Fruit fly (Drosophila melanogaster) whole organism, pupa: ENCODE results near the gene CG14273.
A peak's percentile ranks its signal among the peaks of the same experiment; 100 is the strongest.

Source experiments
- CG10348 ChIP-seq: fragments of 200-800 bp; sonication (Bioruptor generic); IDR thresholded peaks from 2 replicates; pipeline ENCODE4 v1.3.6; 2022; ENCODE audit warnings: missing biosample characterization, missing genetic modification characterization
- CG12605 ChIP-seq: fragments of 200-800 bp; sonication (Bioruptor generic); IDR thresholded peaks from 2 replicates; pipeline ENCODE4 v1.3.6; 2022; ENCODE audit warnings: missing biosample characterization, missing genetic modification characterization
- CG13204 ChIP-seq: fragments of 200-800 bp; sonication (Bioruptor generic); optimal IDR thresholded peaks from 2 replicates; lab custom pipeline; 2018; ENCODE audit warnings: missing biosample characterization, mild to moderate bottlenecking, missing genetic modification characterization, moderate library complexity
- CG14655 ChIP-seq: fragments of 200-800 bp; sonication (Bioruptor generic); optimal IDR thresholded peaks from 3 replicates; lab custom pipeline; 2017; ENCODE audit warnings: mild to moderate bottlenecking, missing biosample characterization, missing genetic modification reagents, missing genetic modification characterization
- CG15710 ChIP-seq: fragments of 200-800 bp; sonication (Bioruptor generic); optimal IDR thresholded peaks from 2 replicates; lab custom pipeline; 2018; ENCODE audit warnings: missing biosample characterization, mild to moderate bottlenecking, missing genetic modification characterization, moderate library complexity
- CG17806 ChIP-seq: fragments of 200-800 bp; sonication (Bioruptor generic); optimal IDR thresholded peaks from 2 replicates; lab custom pipeline; 2018; ENCODE audit warnings: missing biosample characterization, mild to moderate bottlenecking, missing genetic modification characterization, moderate library complexity
- CG32121 ChIP-seq: fragments of 200-800 bp; sonication (Bioruptor generic); IDR thresholded peaks from 2 replicates; pipeline ENCODE4 v1.3.6; 2022; ENCODE audit warnings: missing biosample characterization, missing genetic modification characterization
- CG34367 ChIP-seq: fragments of 200-800 bp; sonication (Bioruptor generic); optimal IDR thresholded peaks from 2 replicates; lab custom pipeline; 2018; ENCODE audit warnings: missing biosample characterization, mild to moderate bottlenecking, missing genetic modification characterization
- CG4496 ChIP-seq: fragments of 200-800 bp; sonication (Bioruptor generic); IDR thresholded peaks from 3 replicates; pipeline ENCODE4 v1.3.6; 2022; ENCODE audit warnings: missing biosample characterization, missing genetic modification characterization
- CG8159 ChIP-seq: fragments of 200-800 bp; sonication (Bioruptor generic); optimal IDR thresholded peaks from 3 replicates; lab custom pipeline; 2018; ENCODE audit warnings: missing biosample characterization, mild to moderate bottlenecking, missing genetic modification characterization, moderate library complexity
- CG8301 ChIP-seq: fragments of 200-800 bp; sonication (Bioruptor generic); optimal IDR thresholded peaks from 2 replicates; lab custom pipeline; 2018; ENCODE audit warnings: missing biosample characterization, mild to moderate bottlenecking, missing genetic modification characterization
- CG9948 ChIP-seq: fragments of 200-800 bp; sonication (Bioruptor generic); optimal IDR thresholded peaks from 2 replicates; lab custom pipeline; 2018; ENCODE audit warnings: missing biosample characterization, mild to moderate bottlenecking, missing genetic modification characterization, moderate library complexity
- D1 ChIP-seq: fragments of 200-800 bp; sonication (Bioruptor generic); optimal IDR thresholded peaks from 2 replicates; lab custom pipeline; 2018; ENCODE audit warnings: missing biosample characterization, mild to moderate bottlenecking, missing genetic modification characterization, moderate library complexity
- EcR ChIP-seq: fragments of 200-800 bp; sonication (Bioruptor generic); optimal IDR thresholded peaks from 3 replicates; lab custom pipeline; 2019; ENCODE audit warnings: missing biosample characterization, missing genetic modification characterization, mild to moderate bottlenecking, moderate library complexity, missing genetic modification reagents
- Ets98B ChIP-seq: fragments of 200-800 bp; sonication (Bioruptor generic); IDR thresholded peaks from 2 replicates; pipeline ENCODE4 v1.3.6; 2022; ENCODE audit warnings: missing biosample characterization, missing genetic modification characterization
- Pif1A ChIP-seq: fragments of 200-800 bp; sonication (Bioruptor generic); optimal IDR thresholded peaks from 3 replicates; lab custom pipeline; 2016; ENCODE audit warnings: missing biosample characterization, missing genetic modification characterization
- Pif1B ChIP-seq: fragments of 200-800 bp; sonication (Bioruptor generic); optimal IDR thresholded peaks from 3 replicates; lab custom pipeline; 2016; ENCODE audit warnings: missing biosample characterization, missing genetic modification characterization
- Snoo ChIP-seq: fragments of 200-800 bp; sonication (Bioruptor generic); optimal IDR thresholded peaks from 3 replicates; lab custom pipeline; 2017; ENCODE audit warnings: missing biosample characterization, mild to moderate bottlenecking, missing genetic modification characterization, inconsistent platforms
- fd96Ca ChIP-seq: fragments of 200-800 bp; sonication (Bioruptor generic); IDR thresholded peaks from 3 replicates; pipeline ENCODE4 v1.3.6; 2022; ENCODE audit warnings: missing biosample characterization, missing genetic modification characterization
- gl ChIP-seq: fragments of 200-800 bp; sonication (Bioruptor generic); optimal IDR thresholded peaks from 2 replicates; lab custom pipeline; 2018; ENCODE audit warnings: missing biosample characterization, mild to moderate bottlenecking, missing genetic modification characterization
- rn ChIP-seq: fragments of 200-800 bp; sonication (Bioruptor generic); IDR thresholded peaks from 2 replicates; pipeline ENCODE4 v1.3.6; 2022; ENCODE audit warnings: missing biosample characterization, missing genetic modification characterization

CG14273 gene

DNA sequence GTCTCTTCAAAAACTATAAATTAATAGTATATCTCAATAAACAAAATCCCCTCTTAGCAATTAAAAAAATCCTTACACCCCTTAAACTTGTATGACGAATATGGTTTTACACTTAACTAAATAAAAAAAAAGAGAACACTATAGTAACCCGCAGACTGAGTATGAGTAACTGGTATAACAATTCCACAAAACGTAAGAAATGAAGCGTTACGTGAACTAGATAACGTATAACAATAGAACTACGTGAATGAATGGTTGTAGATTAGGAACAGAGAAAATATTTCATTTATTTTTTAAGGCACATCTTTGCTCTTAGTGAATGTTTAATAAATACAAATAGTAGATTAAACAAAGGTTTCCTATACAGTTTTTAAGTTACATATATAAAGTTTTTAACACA is 12.9 kb downstream of the CG14273 start:
- TF ChIP-seq D1: no peak
- no peak for TF ChIP-seq rn (GFP tag; lab: Robert Waterston, UW)
- no peak for TF ChIP-seq Ets98B (GFP tag; lab: Robert Waterston, UW)
- no peak for TF ChIP-seq CG4496 (GFP tag; lab: Robert Waterston, UW)
- TF ChIP-seq Pif1A (GFP tag; lab: Kevin White, UChicago): no peak
- TF ChIP-seq fd96Ca: no peak
- TF ChIP-seq CG8159: no peak
- TF ChIP-seq CG15710 (tag; lab: Kevin White, UChicago): no peak
- no peak for TF ChIP-seq Pif1B (GFP tag; lab: Kevin White, UChicago)
- TF ChIP-seq CG8301 (tag; lab: Kevin White, UChicago): no peak
- TF ChIP-seq EcR: no peak
- no peak for TF ChIP-seq CG14655 (GFP tag; lab: Kevin White, UChicago)
- TF ChIP-seq, all 21 proteins: peak for 0

DNA sequence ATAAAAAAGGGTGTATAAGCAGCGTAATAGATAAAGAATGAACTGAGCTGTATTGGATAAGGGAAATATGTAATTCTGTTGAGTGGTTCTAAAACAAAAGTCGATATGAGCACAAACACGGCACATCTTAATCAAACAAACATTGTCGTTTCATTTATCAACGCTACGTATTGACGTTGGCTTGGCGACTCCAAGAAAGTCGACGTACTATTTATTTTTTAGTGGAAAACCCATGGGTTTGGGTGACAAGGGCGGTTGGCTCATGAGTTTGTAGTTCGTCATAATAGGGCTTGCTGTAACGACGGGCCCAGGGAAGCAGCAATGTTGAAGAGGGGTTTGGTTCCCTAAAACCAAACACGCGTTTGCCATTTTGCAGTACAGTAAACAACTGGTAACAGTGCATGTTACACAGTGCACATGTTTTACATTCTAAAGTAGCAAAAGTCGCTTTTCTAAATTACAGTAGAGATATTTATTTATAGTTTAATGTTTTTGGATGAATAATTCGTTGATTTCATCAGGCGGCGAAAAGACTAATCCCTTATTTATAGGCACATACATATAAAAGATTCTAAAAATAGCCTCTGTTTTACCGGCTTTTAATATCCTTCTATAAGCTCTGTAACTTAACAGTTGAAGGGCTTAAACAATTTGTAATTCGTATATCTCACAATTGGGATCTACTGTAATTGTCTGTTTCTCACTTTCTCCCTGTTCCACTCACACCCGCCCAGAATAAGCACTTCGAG is 18.9 kb downstream of the CG14273 start:
- peak; percentile 67 for TF ChIP-seq CG14655 (GFP tag; lab: Kevin White, UChicago)
- TF ChIP-seq CG34367 (tag; lab: Kevin White, UChicago): peak; percentile 37
- peak; percentile 30 for TF ChIP-seq Snoo
- no peak for TF ChIP-seq rn (GFP tag; lab: Robert Waterston, UW)
- no peak for TF ChIP-seq CG32121 (GFP tag; lab: Robert Waterston, UW)
- peak; percentile 64 for TF ChIP-seq CG15710 (tag; lab: Kevin White, UChicago)
- no peak for TF ChIP-seq Pif1B (GFP tag; lab: Kevin White, UChicago)
- peak; percentile 56 for TF ChIP-seq CG8159
- TF ChIP-seq Pif1A (GFP tag; lab: Kevin White, UChicago): peak; percentile 46
- TF ChIP-seq CG13204 (GFP tag; lab: Kevin White, UChicago): no peak
- TF ChIP-seq CG12605 (GFP tag; lab: Robert Waterston, UW): no peak
- TF ChIP-seq gl (tag; lab: Kevin White, UChicago): no peak
- TF ChIP-seq CG9948 (tag; lab: Kevin White, UChicago): peak; percentile 57
- TF ChIP-seq D1: peak; percentile 7
- TF ChIP-seq CG4496 (GFP tag; lab: Robert Waterston, UW): peak; percentile 40; the same call in 1 of the 3 replicates
- TF ChIP-seq EcR: no peak
- TF ChIP-seq CG8301 (tag; lab: Kevin White, UChicago): peak; percentile 59
- no peak for TF ChIP-seq fd96Ca
- TF ChIP-seq CG17806 (tag; lab: Kevin White, UChicago): peak; percentile 38
- TF ChIP-seq Ets98B (GFP tag; lab: Robert Waterston, UW): no peak
- TF ChIP-seq CG10348: no peak

DNA sequence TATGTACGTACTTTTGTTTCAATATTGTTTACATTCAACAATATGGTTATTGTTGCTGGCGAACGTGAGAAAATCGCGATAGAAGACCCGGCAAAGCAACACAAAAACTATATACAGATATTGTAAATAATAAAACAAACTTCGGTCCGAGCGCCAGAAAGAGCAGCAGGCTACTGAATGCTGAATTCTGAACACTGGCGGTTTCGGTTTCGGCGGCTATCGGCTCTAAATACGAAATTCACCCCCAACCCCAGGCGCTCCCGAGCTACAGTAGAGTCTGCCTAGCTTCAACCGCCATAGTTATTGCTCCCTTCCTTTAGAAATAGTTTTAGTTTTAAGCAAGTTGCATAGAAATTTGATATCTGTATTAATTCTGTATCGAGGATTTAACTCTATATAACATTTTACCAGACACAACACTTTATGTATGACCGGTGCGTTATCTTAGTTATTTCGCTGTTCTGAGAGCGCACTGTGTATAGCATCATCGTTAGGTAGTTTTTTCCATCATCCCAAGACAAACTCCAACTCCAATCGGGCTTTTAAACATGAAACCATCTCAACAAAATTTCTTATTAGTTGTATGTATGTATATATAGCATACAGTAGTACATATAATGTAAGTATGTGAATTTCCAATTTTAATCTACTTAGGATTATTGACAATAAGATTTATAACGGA is 19.9 kb downstream of the CG14273 start, which contains the start of gene CG7627:
Gene CG7627 (minus strand): TSS at position 197 of the 682 bp plus-strand sequence.
- peak; percentile 26 for TF ChIP-seq CG34367 (tag; lab: Kevin White, UChicago)
- TF ChIP-seq fd96Ca: peak; percentile 78; the same call in 2 of the 3 replicates
- TF ChIP-seq CG8159: peak; percentile 63
- TF ChIP-seq CG32121 (GFP tag; lab: Robert Waterston, UW): peak; percentile 54
- TF ChIP-seq CG14655 (GFP tag; lab: Kevin White, UChicago): peak; percentile 68
- TF ChIP-seq rn (GFP tag; lab: Robert Waterston, UW): peak; percentile 45
- TF ChIP-seq gl (tag; lab: Kevin White, UChicago): peak; percentile 7
- peak; percentile 46 for TF ChIP-seq CG17806 (tag; lab: Kevin White, UChicago)
- no peak for TF ChIP-seq EcR
- peak; percentile 58 for TF ChIP-seq CG8301 (tag; lab: Kevin White, UChicago)
- peak; percentile 35; the same call in 1 of the 2 replicates for TF ChIP-seq CG10348
- peak; percentile 66 for TF ChIP-seq Ets98B (GFP tag; lab: Robert Waterston, UW)
- peak; percentile 80 for TF ChIP-seq CG4496 (GFP tag; lab: Robert Waterston, UW)
- peak; percentile 13 for TF ChIP-seq Pif1B (GFP tag; lab: Kevin White, UChicago)
- TF ChIP-seq CG9948 (tag; lab: Kevin White, UChicago): peak; percentile 51
- TF ChIP-seq CG15710 (tag; lab: Kevin White, UChicago): peak; percentile 40
- peak; percentile 49 for TF ChIP-seq Snoo
- TF ChIP-seq CG12605 (GFP tag; lab: Robert Waterston, UW): peak; percentile 59
- no peak for TF ChIP-seq D1
- TF ChIP-seq CG13204 (GFP tag; lab: Kevin White, UChicago): no peak
- TF ChIP-seq Pif1A (GFP tag; lab: Kevin White, UChicago): peak; percentile 43

DNA sequence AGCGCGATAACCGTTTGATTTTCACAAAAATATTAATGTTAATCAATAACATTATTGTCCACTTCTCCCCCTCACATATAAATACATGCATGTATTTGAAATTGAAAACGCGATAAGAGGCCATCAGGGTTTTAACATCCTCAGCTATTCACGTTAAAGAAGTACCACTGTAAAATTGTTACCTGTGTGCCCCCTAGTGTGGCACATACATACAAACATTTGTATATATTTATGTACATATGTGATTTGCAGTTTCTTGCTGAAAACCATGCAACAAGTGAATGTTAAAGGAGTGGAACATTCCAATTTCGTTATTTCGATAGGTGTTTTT is 20.4 kb downstream of the CG14273 start:
- TF ChIP-seq CG4496 (GFP tag; lab: Robert Waterston, UW): peak; percentile 6; the same call in 1 of the 3 replicates
- no peak for TF ChIP-seq CG12605 (GFP tag; lab: Robert Waterston, UW)
- TF ChIP-seq, all 21 proteins: peak for 1

DNA sequence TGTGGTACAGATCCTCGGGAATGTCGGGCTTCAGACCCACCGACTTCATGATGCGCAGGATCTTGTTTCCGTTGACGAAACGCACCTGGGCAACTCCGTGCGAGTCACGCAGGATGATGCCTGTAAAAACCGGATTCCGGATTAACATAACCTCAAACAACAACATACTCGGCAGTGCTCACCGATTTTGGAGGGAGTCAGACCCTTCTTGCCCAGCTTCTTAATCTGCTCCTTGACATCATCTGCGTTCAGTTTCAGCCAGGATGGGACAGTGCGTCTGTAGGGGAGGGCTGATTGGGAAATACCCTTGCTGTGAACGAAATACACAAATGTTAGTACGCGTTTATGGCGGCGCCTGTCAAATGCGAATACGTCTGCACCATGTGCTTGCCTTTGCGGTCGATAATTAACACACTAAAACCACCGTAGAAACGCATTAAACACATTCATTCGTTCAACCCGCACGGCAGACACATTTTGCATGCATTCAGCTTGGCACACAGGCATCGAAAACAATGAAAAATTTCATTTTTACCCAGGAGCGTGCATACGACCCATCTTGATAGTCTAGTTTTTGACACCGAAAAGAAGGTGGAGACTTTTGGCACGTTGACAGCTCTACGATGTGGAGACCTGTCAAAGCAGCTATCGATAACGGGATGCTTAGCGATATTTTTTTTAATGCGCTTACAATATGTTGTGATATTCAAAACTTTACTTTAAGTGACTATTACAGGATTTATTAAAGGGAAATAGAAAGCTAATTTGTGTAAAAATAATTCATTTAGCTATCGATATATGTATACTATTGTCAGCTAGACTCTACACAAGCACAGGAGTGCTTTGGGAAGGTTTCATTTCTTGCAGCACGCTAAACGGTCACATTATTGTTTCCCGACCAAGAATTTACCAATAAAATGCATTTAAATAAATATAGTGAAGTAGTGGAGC is 21.8 kb downstream of the CG14273 start, which contains the start of the genes RpS13 and CSN8:
Gene RpS13 (minus strand): TSS at position 657 of the 951 bp plus-strand sequence.
Gene CSN8 (plus strand): TSS at position 850 of the 951 bp plus-strand sequence.
- TF ChIP-seq Ets98B (GFP tag; lab: Robert Waterston, UW) (no peak), CG4496 (GFP tag; lab: Robert Waterston, UW) (0 out of 3 replicates have a peak, but pooled peaks have one; percentile 18), CG32121 (GFP tag; lab: Robert Waterston, UW) (0 out of 2 replicates have a peak, but pooled peaks have one; percentile 11)
- TF ChIP-seq, all 21 proteins: peak for 2
